Worm (Caenorhabditis elegans) whole organism, L3 larva: ENCODE measurements around the gene srx-112.

ENCODE experiments used
- R02D3.7 ChIP-seq: fragments of 150-350 bp; optimal IDR thresholded peaks from 2 replicates; lab custom pipeline; 2014; ENCODE audit warnings: missing biosample characterization, missing genetic modification characterization
- ZK546.5 ChIP-seq: sonication (generic microtip); optimal IDR thresholded peaks from 2 replicates; lab custom pipeline; 2017; ENCODE audit warnings: missing biosample characterization, missing genetic modification characterization
- aly-2 ChIP-seq: fragments of 150-350 bp; optimal IDR thresholded peaks from 2 replicates; lab custom pipeline; 2014; ENCODE audit warnings: missing biosample characterization, missing genetic modification characterization
- ama-1 ChIP-seq: fragments of 150-350 bp; optimal IDR thresholded peaks from 2 replicates; lab custom pipeline; 2018
- ceh-16 ChIP-seq: sonication (generic microtip); optimal IDR thresholded peaks from 2 replicates; lab custom pipeline; 2017; ENCODE audit warnings: missing biosample characterization, missing genetic modification characterization
- ceh-28 ChIP-seq: fragments of 150-350 bp; optimal IDR thresholded peaks from 2 replicates; lab custom pipeline; 2014; ENCODE audit warnings: missing biosample characterization, missing genetic modification reagents, missing genetic modification characterization
- ceh-82 ChIP-seq: fragments of 150-350 bp; optimal IDR thresholded peaks from 2 replicates; lab custom pipeline; 2014; ENCODE audit warnings: missing biosample characterization, missing genetic modification characterization
- ceh-9 ChIP-seq: sonication (generic microtip); optimal IDR thresholded peaks from 2 replicates; lab custom pipeline; 2018; ENCODE audit warnings: missing biosample characterization, missing genetic modification characterization
- daf-12 ChIP-seq: fragments of 150-350 bp; optimal IDR thresholded peaks from 2 replicates; lab custom pipeline; 2014; ENCODE audit warnings: missing biosample characterization, missing genetic modification reagents, missing genetic modification characterization
- egl-27 ChIP-seq: sonication (generic microtip); optimal IDR thresholded peaks from 4 replicates; lab custom pipeline; 2017; ENCODE audit warnings: missing biosample characterization, missing genetic modification reagents, missing genetic modification characterization
- egl-5 ChIP-seq: fragments of 150-350 bp; optimal IDR thresholded peaks from 2 replicates; lab custom pipeline; 2017; ENCODE audit warnings: missing biosample characterization, missing genetic modification reagents, missing genetic modification characterization, inconsistent platforms
- elt-1 ChIP-seq: fragments of 150-350 bp; optimal IDR thresholded peaks from 2 replicates; lab custom pipeline; 2014; ENCODE audit warnings: missing biosample characterization, missing genetic modification characterization
- elt-2 ChIP-seq: sonication (generic microtip); optimal IDR thresholded peaks from 2 replicates; lab custom pipeline; 2016; ENCODE audit warnings: missing genetic modification reagents, mild to moderate bottlenecking, missing genetic modification characterization, missing compliant biosample characterization
- elt-3 ChIP-seq, 3 experiments: fragments of 150-350 bp in 1 of 3; sonication (generic microtip) in 2 of 3; optimal IDR thresholded peaks; 2 replicates in 2 of 3; 4 replicates in 1 of 3; lab custom pipeline; 2014 to 2017; ENCODE audit warnings: missing biosample characterization in 3 of 3, missing genetic modification characterization in 3 of 3
- eor-1 ChIP-seq, 2 experiments: fragments of 150-350 bp; optimal IDR thresholded peaks; 2 replicates each; lab custom pipeline; 2014 to 2018; ENCODE audit warnings: missing biosample characterization in 2 of 2, missing genetic modification characterization in 2 of 2
- fkh-10 ChIP-seq: sonication (generic microtip); optimal IDR thresholded peaks from 2 replicates; lab custom pipeline; 2017; ENCODE audit warnings: missing biosample characterization, missing genetic modification reagents, missing genetic modification characterization
- fkh-2 ChIP-seq: fragments of 150-350 bp; optimal IDR thresholded peaks from 2 replicates; lab custom pipeline; 2014; ENCODE audit warnings: missing biosample characterization, missing genetic modification reagents, missing genetic modification characterization
- fos-1 ChIP-seq: fragments of 150-350 bp; optimal IDR thresholded peaks from 2 replicates; lab custom pipeline; 2014; ENCODE audit warnings: missing biosample characterization, missing genetic modification characterization
- hmg-11 ChIP-seq: sonication (generic microtip); optimal IDR thresholded peaks from 2 replicates; lab custom pipeline; 2016; ENCODE audit warnings: missing genetic modification characterization, missing compliant biosample characterization
- jun-1 ChIP-seq: fragments of 150-350 bp; optimal IDR thresholded peaks from 2 replicates; lab custom pipeline; 2014; ENCODE audit warnings: missing biosample characterization, missing genetic modification reagents, missing genetic modification characterization
- lin-15B ChIP-seq: fragments of 150-350 bp; optimal IDR thresholded peaks from 2 replicates; lab custom pipeline; 2014; ENCODE audit warnings: missing biosample characterization, missing genetic modification characterization
- lin-39 ChIP-seq: fragments of 150-350 bp; optimal IDR thresholded peaks from 2 replicates; lab custom pipeline; 2018; ENCODE audit warnings: missing biosample characterization, missing genetic modification reagents, missing genetic modification characterization
- lsy-12 ChIP-seq: sonication (generic microtip); optimal IDR thresholded peaks from 2 replicates; lab custom pipeline; 2016; ENCODE audit warnings: mild to moderate bottlenecking, missing genetic modification characterization, missing compliant biosample characterization
- mdl-1 ChIP-seq: fragments of 150-350 bp; optimal IDR thresholded peaks from 2 replicates; lab custom pipeline; 2014; ENCODE audit warnings: missing biosample characterization, missing genetic modification characterization
- mml-1 ChIP-seq: fragments of 150-350 bp; sonication (generic microtip); optimal IDR thresholded peaks from 3 replicates; lab custom pipeline; 2014; ENCODE audit warnings: missing biosample characterization, missing genetic modification characterization
- nfya-1 ChIP-seq: sonication (generic microtip); optimal IDR thresholded peaks from 2 replicates; lab custom pipeline; 2017; ENCODE audit warnings: missing genetic modification characterization, mild to moderate bottlenecking, missing compliant biosample characterization, antibody characterized with exemption, moderate library complexity; ENCODE audit not compliant: insufficient read depth
- nhr-11 ChIP-seq: fragments of 150-350 bp; optimal IDR thresholded peaks from 2 replicates; lab custom pipeline; 2014; ENCODE audit warnings: missing biosample characterization, missing genetic modification characterization
- nhr-12 ChIP-seq: fragments of 150-350 bp; optimal IDR thresholded peaks from 2 replicates; lab custom pipeline; 2014; ENCODE audit warnings: missing biosample characterization, missing genetic modification characterization
- nhr-23 ChIP-seq: fragments of 150-350 bp; optimal IDR thresholded peaks from 2 replicates; lab custom pipeline; 2014; ENCODE audit warnings: missing biosample characterization, missing genetic modification reagents, missing genetic modification characterization
- nhr-237 ChIP-seq: fragments of 150-350 bp; optimal IDR thresholded peaks from 2 replicates; lab custom pipeline; 2014; ENCODE audit warnings: missing biosample characterization, missing genetic modification characterization
- nhr-25 ChIP-seq: sonication (generic microtip); optimal IDR thresholded peaks from 2 replicates; lab custom pipeline; 2017; ENCODE audit warnings: missing biosample characterization, missing genetic modification characterization
- nhr-28 ChIP-seq: fragments of 150-350 bp; optimal IDR thresholded peaks from 2 replicates; lab custom pipeline; 2014; ENCODE audit warnings: missing biosample characterization, missing genetic modification characterization
- nhr-43 ChIP-seq: sonication (generic microtip); optimal IDR thresholded peaks from 2 replicates; lab custom pipeline; 2016; ENCODE audit warnings: mild to moderate bottlenecking, missing genetic modification characterization, missing compliant biosample characterization; ENCODE audit not compliant: poor library complexity, severe bottlenecking
- nhr-67 ChIP-seq: fragments of 150-350 bp; optimal IDR thresholded peaks from 2 replicates; lab custom pipeline; 2014; ENCODE audit warnings: missing biosample characterization, missing genetic modification characterization
- nhr-76 ChIP-seq: fragments of 150-350 bp; sonication (generic microtip); optimal IDR thresholded peaks from 5 replicates; lab custom pipeline; 2014; ENCODE audit warnings: missing biosample characterization, missing genetic modification characterization
- nhr-77 ChIP-seq: fragments of 150-350 bp; optimal IDR thresholded peaks from 2 replicates; lab custom pipeline; 2014; ENCODE audit warnings: missing biosample characterization, missing genetic modification characterization
- pha-4 ChIP-seq: fragments of 150-350 bp; optimal IDR thresholded peaks from 2 replicates; lab custom pipeline; 2014; ENCODE audit warnings: missing biosample characterization, missing genetic modification reagents, missing genetic modification characterization
- pqm-1 ChIP-seq: fragments of 150-350 bp; optimal IDR thresholded peaks from 2 replicates; lab custom pipeline; 2017; ENCODE audit warnings: missing biosample characterization, missing genetic modification characterization, inconsistent platforms
- sea-2 ChIP-seq: fragments of 150-350 bp; sonication (generic microtip); optimal IDR thresholded peaks from 4 replicates; lab custom pipeline; 2014; ENCODE audit warnings: missing biosample characterization, missing genetic modification reagents, missing genetic modification characterization
- skn-1 ChIP-seq: fragments of 150-350 bp; optimal IDR thresholded peaks from 2 replicates; lab custom pipeline; 2014; ENCODE audit warnings: missing biosample characterization, missing genetic modification characterization
- snpc-4 ChIP-seq: fragments of 150-350 bp; optimal IDR thresholded peaks from 2 replicates; lab custom pipeline; 2014; ENCODE audit warnings: missing biosample characterization, missing genetic modification characterization
- tbx-2 ChIP-seq: sonication (generic microtip); optimal IDR thresholded peaks from 2 replicates; lab custom pipeline; 2016; ENCODE audit warnings: mild to moderate bottlenecking, missing genetic modification characterization, missing compliant biosample characterization
- unc-39 ChIP-seq: sonication (generic microtip); optimal IDR thresholded peaks from 4 replicates; lab custom pipeline; 2017; ENCODE audit warnings: missing biosample characterization, missing genetic modification characterization
- unc-62 ChIP-seq: fragments of 150-350 bp; sonication (generic microtip); optimal IDR thresholded peaks from 4 replicates; lab custom pipeline; 2014; ENCODE audit warnings: missing biosample characterization, missing genetic modification reagents, missing genetic modification characterization
- zag-1 ChIP-seq: fragments of 150-350 bp; optimal IDR thresholded peaks from 2 replicates; lab custom pipeline; 2014; ENCODE audit warnings: missing biosample characterization, missing genetic modification characterization
- ztf-11 ChIP-seq: fragments of 150-350 bp; optimal IDR thresholded peaks from 2 replicates; lab custom pipeline; 2014; ENCODE audit warnings: missing biosample characterization, missing genetic modification characterization
- ztf-4 ChIP-seq: fragments of 150-350 bp; optimal IDR thresholded peaks from 2 replicates; lab custom pipeline; 2014; ENCODE audit warnings: missing biosample characterization, missing genetic modification characterization

The srx-112 gene

ce11 chrII:3764486-3764885 is at the start of gene srx-112:
srx-112 (minus strand) TSS chrII:3764586.
- TF ChIP-seq elt-1 (tag; lab: Kevin White, UChicago) (no peak), hmg-11 (tag; lab: Kevin White, UChicago) (no peak), nhr-23 (no peak), nhr-28 (tag; lab: Kevin White, UChicago) (no peak), lin-15B (tag; lab: Kevin White, UChicago) (no peak), nhr-77 (tag; lab: Kevin White, UChicago) (no peak), egl-5 (tag; lab: Kevin White, UChicago) (no peak), ztf-11 (no peak), ZK546.5 (tag; lab: Kevin White, UChicago) (no peak), egl-27 (tag; lab: Kevin White, UChicago) (no peak), ama-1 (lab: Kevin White, UChicago) (no peak), nhr-11 (tag; lab: Kevin White, UChicago) (no peak), unc-62 (no peak), ceh-28 (tag; lab: Kevin White, UChicago) (no peak), elt-2 (tag; lab: Kevin White, UChicago) (no peak), nhr-12 (tag; lab: Kevin White, UChicago) (no peak)

- TF ChIP-seq fkh-2 (tag; lab: Kevin White, UChicago) (no peak), lsy-12 (tag; lab: Kevin White, UChicago) (no peak), pqm-1 (tag; lab: Kevin White, UChicago) (no peak), egl-27 (tag; lab: Kevin White, UChicago) (no peak), R02D3.7 (no peak), pha-4 (tag; lab: Kevin White, UChicago) (peak; percentile 48)
- TF ChIP-seq, all 47 proteins: peak for 1
Observed at ce11 chrII:3811816-3812332, 47.5 kb upstream of the srx-112 start, which contains the start of gene lido-15. lido-15 (plus strand) TSS chrII:3812282.

- TF ChIP-seq nhr-25 (tag; lab: Kevin White, UChicago) (peak; percentile 14), aly-2 (tag; lab: Kevin White, UChicago) (no peak), nhr-11 (tag; lab: Kevin White, UChicago) (no peak), ztf-11 (no peak), lin-39 (tag; lab: Kevin White, UChicago) (peak; percentile 73), zag-1 (tag; lab: Kevin White, UChicago) (no peak), nhr-76 (no peak), jun-1 (tag; lab: Kevin White, UChicago) (no peak), lsy-12 (tag; lab: Kevin White, UChicago) (no peak), egl-27 (tag; lab: Kevin White, UChicago) (no peak), nfya-1 (peak; percentile 53), nhr-77 (tag; lab: Kevin White, UChicago) (no peak), egl-5 (tag; lab: Kevin White, UChicago) (peak; percentile 7), unc-62 (no peak), eor-1 (tag; optimal IDR thresholded peaks at IDR 0.05; lab: Kevin White, UChicago) (no peak), nhr-67 (tag; lab: Kevin White, UChicago) (no peak), ceh-9 (tag; lab: Kevin White, UChicago) (no peak), ceh-82 (tag; lab: Kevin White, UChicago) (no peak), elt-1 (tag; lab: Kevin White, UChicago) (no peak), pqm-1 (tag; lab: Kevin White, UChicago) (peak; percentile 24), elt-3 (tag; optimal IDR thresholded peaks at IDR 0.05; lab: Kevin White, UChicago) (no peak), tbx-2 (tag; lab: Kevin White, UChicago) (no peak), nhr-12 (tag; lab: Kevin White, UChicago) (no peak), skn-1 (tag; lab: Kevin White, UChicago) (no peak), ztf-4 (no peak), ceh-28 (tag; lab: Kevin White, UChicago) (no peak), nhr-237 (tag; lab: Kevin White, UChicago) (no peak), mml-1 (tag; lab: Kevin White, UChicago) (no peak), fkh-2 (tag; lab: Kevin White, UChicago) (no peak), ama-1 (lab: Kevin White, UChicago) (no peak), daf-12 (tag; lab: Kevin White, UChicago) (no peak), ceh-16 (no peak), snpc-4 (tag; lab: Kevin White, UChicago) (peak; percentile 40), nhr-28 (tag; lab: Kevin White, UChicago) (no peak), nhr-43 (no peak), fos-1 (no peak), mdl-1 (tag; lab: Kevin White, UChicago) (no peak), unc-39 (tag; lab: Kevin White, UChicago) (no peak), elt-2 (tag; lab: Kevin White, UChicago) (peak; percentile 78), hmg-11 (tag; lab: Kevin White, UChicago) (peak; percentile 57), lin-15B (tag; lab: Kevin White, UChicago) (peak; percentile 2), sea-2 (no peak), fkh-10 (no peak), nhr-23 (peak; percentile 33), ZK546.5 (tag; lab: Kevin White, UChicago) (no peak), R02D3.7 (peak; percentile 39)
Observed at ce11 chrII:3810550-3810949, 46.2 kb upstream of the srx-112 start.
